Worm (Caenorhabditis elegans) whole organism, late embryonic: ENCODE data around the gene pars-1.

ENCODE experiments used
- C08G9.2 ChIP-seq: sonication (generic microtip); optimal IDR thresholded peaks from 2 replicates; lab custom pipeline; 2016; ENCODE audit warnings: mild to moderate bottlenecking, missing genetic modification characterization, moderate library complexity, missing compliant biosample characterization
- C38D4.7 ChIP-seq: fragments of 200-800 bp; sonication (Bioruptor generic); optimal IDR thresholded peaks from 2 replicates; lab custom pipeline; 2018; ENCODE audit warnings: mild to moderate bottlenecking, missing genetic modification characterization, moderate library complexity, missing compliant biosample characterization
- F13H6.1 ChIP-seq: sonication (generic microtip); optimal IDR thresholded peaks from 2 replicates; lab custom pipeline; 2016; ENCODE audit warnings: missing genetic modification characterization, missing compliant biosample characterization
- K02D7.2 ChIP-seq: sonication (generic microtip); optimal IDR thresholded peaks from 2 replicates; lab custom pipeline; 2017; ENCODE audit warnings: mild to moderate bottlenecking, missing genetic modification characterization, missing compliant biosample characterization
- T23F11.4 ChIP-seq: fragments of 200-800 bp; sonication (Bioruptor generic); optimal IDR thresholded peaks from 2 replicates; lab custom pipeline; 2018; ENCODE audit warnings: mild to moderate bottlenecking, missing genetic modification characterization, missing compliant biosample characterization
- ahr-1 ChIP-seq: sonication (generic microtip); optimal IDR thresholded peaks from 2 replicates; lab custom pipeline; 2016; ENCODE audit warnings: missing genetic modification characterization, missing compliant biosample characterization
- ceh-14 ChIP-seq: sonication (generic microtip); optimal IDR thresholded peaks from 2 replicates; lab custom pipeline; 2016; ENCODE audit warnings: missing genotype, missing genetic modification characterization, missing compliant biosample characterization
- ceh-18 ChIP-seq: sonication (generic microtip); optimal IDR thresholded peaks from 2 replicates; lab custom pipeline; 2016; ENCODE audit warnings: missing genetic modification characterization, missing compliant biosample characterization
- ceh-19 ChIP-seq: fragments of 200-800 bp; sonication (Bioruptor generic); optimal IDR thresholded peaks from 2 replicates; lab custom pipeline; 2018; ENCODE audit warnings: mild to moderate bottlenecking, missing genetic modification characterization, missing compliant biosample characterization
- ceh-2 ChIP-seq: sonication (generic microtip); optimal IDR thresholded peaks from 2 replicates; lab custom pipeline; 2016; ENCODE audit warnings: missing genotype, missing genetic modification characterization, missing compliant biosample characterization
- ceh-22 ChIP-seq: sonication (generic microtip); optimal IDR thresholded peaks from 2 replicates; lab custom pipeline; 2017; ENCODE audit warnings: missing biosample characterization, missing genetic modification characterization
- ceh-30 ChIP-seq: fragments of 150-350 bp; optimal IDR thresholded peaks from 2 replicates; lab custom pipeline; 2014; ENCODE audit warnings: missing biosample characterization, missing genetic modification characterization
- ceh-31 ChIP-seq: sonication (generic microtip); optimal IDR thresholded peaks from 2 replicates; lab custom pipeline; 2016; ENCODE audit warnings: missing genetic modification characterization, missing compliant biosample characterization
- ceh-9 ChIP-seq: sonication (generic microtip); optimal IDR thresholded peaks from 2 replicates; lab custom pipeline; 2016; ENCODE audit warnings: mild to moderate bottlenecking, missing genetic modification characterization, inconsistent platforms, missing compliant biosample characterization
- che-1 ChIP-seq: sonication (generic microtip); optimal IDR thresholded peaks from 2 replicates; lab custom pipeline; 2016; ENCODE audit warnings: mild to moderate bottlenecking, missing genetic modification characterization, missing compliant biosample characterization
- elt-2 ChIP-seq: sonication (generic microtip); optimal IDR thresholded peaks from 2 replicates; lab custom pipeline; 2016; ENCODE audit warnings: missing genetic modification reagents, missing genetic modification characterization, missing compliant biosample characterization
- ets-4 ChIP-seq: sonication (generic microtip); optimal IDR thresholded peaks from 2 replicates; lab custom pipeline; 2016; ENCODE audit warnings: missing genetic modification characterization, missing compliant biosample characterization
- eyg-1 ChIP-seq: sonication (generic microtip); optimal IDR thresholded peaks from 2 replicates; lab custom pipeline; 2016; ENCODE audit warnings: missing genotype, missing genetic modification characterization, missing compliant biosample characterization
- fax-1 ChIP-seq: sonication (generic microtip); optimal IDR thresholded peaks from 2 replicates; lab custom pipeline; 2016; ENCODE audit warnings: missing genotype, missing genetic modification characterization, missing compliant biosample characterization
- fkh-10 ChIP-seq: fragments of 150-350 bp; optimal IDR thresholded peaks from 2 replicates; lab custom pipeline; 2014; ENCODE audit warnings: missing biosample characterization, missing genetic modification reagents, missing genetic modification characterization
- fkh-6 ChIP-seq: sonication (generic microtip); optimal IDR thresholded peaks from 2 replicates; lab custom pipeline; 2016; ENCODE audit warnings: missing genetic modification characterization, missing compliant biosample characterization
- gmeb-2 ChIP-seq: sonication (generic microtip); optimal IDR thresholded peaks from 2 replicates; lab custom pipeline; 2016; ENCODE audit warnings: missing genetic modification characterization, inconsistent platforms, missing compliant biosample characterization
- hlh-13 ChIP-seq: fragments of 200-800 bp; sonication (Bioruptor generic); optimal IDR thresholded peaks from 2 replicates; lab custom pipeline; 2018; ENCODE audit warnings: mild to moderate bottlenecking, missing genetic modification characterization, missing compliant biosample characterization
- hlh-15 ChIP-seq: sonication (generic microtip); optimal IDR thresholded peaks from 2 replicates; lab custom pipeline; 2016; ENCODE audit warnings: missing genetic modification characterization, missing compliant biosample characterization
- hlh-30 ChIP-seq: sonication (generic microtip); optimal IDR thresholded peaks from 2 replicates; lab custom pipeline; 2017; ENCODE audit warnings: antibody characterized with exemption, missing genetic modification characterization, missing compliant biosample characterization; ENCODE audit not compliant: insufficient read depth
- hlh-6 ChIP-seq: sonication (generic microtip); optimal IDR thresholded peaks from 2 replicates; lab custom pipeline; 2016; ENCODE audit warnings: missing genotype, missing genetic modification characterization, missing compliant biosample characterization
- hlh-8 ChIP-seq: sonication (generic microtip); optimal IDR thresholded peaks from 2 replicates; lab custom pipeline; 2016; ENCODE audit warnings: missing genotype, missing genetic modification characterization, missing compliant biosample characterization
- lim-6 ChIP-seq: sonication (generic microtip); optimal IDR thresholded peaks from 2 replicates; lab custom pipeline; 2016; ENCODE audit warnings: missing genetic modification characterization, missing compliant biosample characterization
- madf-2 ChIP-seq: sonication (generic microtip); optimal IDR thresholded peaks from 2 replicates; lab custom pipeline; 2017; ENCODE audit warnings: missing genetic modification characterization, missing compliant biosample characterization
- nfya-1 ChIP-seq: sonication (generic microtip); optimal IDR thresholded peaks from 2 replicates; lab custom pipeline; 2017; ENCODE audit warnings: missing genetic modification characterization, mild to moderate bottlenecking, missing compliant biosample characterization, antibody characterized with exemption, moderate library complexity
- npax-4 ChIP-seq: sonication (generic microtip); optimal IDR thresholded peaks from 2 replicates; lab custom pipeline; 2016; ENCODE audit warnings: missing genetic modification characterization, missing compliant biosample characterization
- pag-3 ChIP-seq: sonication (generic microtip); optimal IDR thresholded peaks from 2 replicates; lab custom pipeline; 2016; ENCODE audit warnings: missing compliant biosample characterization, missing genetic modification characterization, borderline replicate concordance
- pha-2 ChIP-seq: sonication (generic microtip); optimal IDR thresholded peaks from 2 replicates; lab custom pipeline; 2017; ENCODE audit warnings: mild to moderate bottlenecking, missing genetic modification characterization, missing compliant biosample characterization
- pqm-1 ChIP-seq: sonication (generic microtip); optimal IDR thresholded peaks from 2 replicates; lab custom pipeline; 2016; ENCODE audit warnings: missing genetic modification characterization, missing compliant biosample characterization
- ref-2 ChIP-seq: sonication (generic microtip); optimal IDR thresholded peaks from 2 replicates; lab custom pipeline; 2016; ENCODE audit warnings: missing genetic modification characterization, missing compliant biosample characterization
- rnt-1 ChIP-seq: sonication (generic microtip); optimal IDR thresholded peaks from 2 replicates; lab custom pipeline; 2016; ENCODE audit warnings: missing genetic modification characterization, missing compliant biosample characterization
- sdc-2 ChIP-seq: sonication (generic microtip); optimal IDR thresholded peaks from 2 replicates; lab custom pipeline; 2016; ENCODE audit warnings: missing genotype, missing genetic modification characterization, missing compliant biosample characterization
- sox-4 ChIP-seq: sonication (generic microtip); optimal IDR thresholded peaks from 2 replicates; lab custom pipeline; 2017; ENCODE audit warnings: mild to moderate bottlenecking, missing genetic modification characterization, inconsistent platforms, missing compliant biosample characterization
- tbx-2 ChIP-seq: sonication (generic microtip); optimal IDR thresholded peaks from 2 replicates; lab custom pipeline; 2016; ENCODE audit warnings: missing genetic modification characterization, missing compliant biosample characterization
- tbx-7 ChIP-seq: sonication (generic microtip); optimal IDR thresholded peaks from 2 replicates; lab custom pipeline; 2016; ENCODE audit warnings: missing genotype, missing genetic modification characterization, missing compliant biosample characterization
- unc-3 ChIP-seq, 2 experiments: fragments of 200-800 bp in 1 of 2; sonication (Bioruptor generic) in 1 of 2; sonication (generic microtip) in 1 of 2; conservative IDR thresholded peaks in 1 of 2; optimal IDR thresholded peaks in 1 of 2; 2 replicates each; pipeline versions ENCODE4 v1.3.6 to Lab custom; 2016 to 2022; ENCODE audit warnings: missing compliant biosample characterization in 2 of 2, missing genetic modification characterization in 2 of 2, missing genetic modification reagents in 1 of 2
- unc-42 ChIP-seq: sonication (generic microtip); optimal IDR thresholded peaks from 2 replicates; lab custom pipeline; 2016; ENCODE audit warnings: missing genotype, missing genetic modification characterization, missing compliant biosample characterization
- unc-86 ChIP-seq: sonication (generic microtip); optimal IDR thresholded peaks from 2 replicates; lab custom pipeline; 2016; ENCODE audit warnings: missing genetic modification characterization, missing compliant biosample characterization
- zip-5 ChIP-seq: sonication (generic microtip); optimal IDR thresholded peaks from 2 replicates; lab custom pipeline; 2016; ENCODE audit warnings: missing genetic modification characterization, missing compliant biosample characterization
- ztf-16 ChIP-seq: sonication (generic microtip); optimal IDR thresholded peaks from 2 replicates; lab custom pipeline; 2017; ENCODE audit warnings: missing genetic modification characterization, missing compliant biosample characterization

The pars-1 gene

ce11 chrIII:7198838-7199237 is 40.0 kb upstream of the pars-1 start, which contains the start of gene pfd-5:
Gene pfd-5 (minus strand): TSS chrIII:7198884.
- TF ChIP-seq pha-2 (tag; lab: Kevin White, UChicago) (peak; percentile 34), hlh-13 (no peak), ceh-14 (tag; lab: Kevin White, UChicago) (peak; percentile 73), K02D7.2 (tag; lab: Kevin White, UChicago) (no peak), nfya-1 (tag; lab: Kevin White, UChicago) (peak; percentile 46), hlh-6 (peak; percentile 9), ceh-18 (tag; lab: Kevin White, UChicago) (no peak), npax-4 (tag; lab: Kevin White, UChicago) (no peak), hlh-8 (peak; percentile 94), ref-2 (tag; lab: Kevin White, UChicago) (peak; percentile 84), sdc-2 (peak; percentile 21), tbx-7 (tag; lab: Kevin White, UChicago) (peak; percentile 90), F13H6.1 (tag; lab: Kevin White, UChicago) (no peak), madf-2 (tag; lab: Kevin White, UChicago) (peak; percentile 20), unc-3 (GFP tag; conservative IDR thresholded peaks at IDR 0.05; lab: Robert Waterston, UW) (no peak; the same call in 1 of the 2 replicates), unc-3 (tag; optimal IDR thresholded peaks at IDR 0.05; lab: Kevin White, UChicago) (peak; percentile 12), pag-3 (tag; lab: Kevin White, UChicago) (no peak), ahr-1 (peak; percentile 20), fax-1 (tag; lab: Kevin White, UChicago) (peak; percentile 74), C38D4.7 (GFP tag; lab: Kevin White, UChicago) (no peak), C08G9.2 (tag; lab: Kevin White, UChicago) (peak; percentile 92), ets-4 (tag; lab: Kevin White, UChicago) (peak; percentile 90), zip-5 (peak; percentile 90), ztf-16 (tag; lab: Kevin White, UChicago) (peak; percentile 43), ceh-31 (tag; lab: Kevin White, UChicago) (peak; percentile 91), lim-6 (tag; lab: Kevin White, UChicago) (peak; percentile 51), T23F11.4 (no peak), elt-2 (tag; lab: Kevin White, UChicago) (peak; percentile 69), ceh-2 (tag; lab: Kevin White, UChicago) (peak; percentile 95), gmeb-2 (tag; lab: Kevin White, UChicago) (peak; percentile 18), unc-86 (tag; lab: Kevin White, UChicago) (peak; percentile 51), ceh-22 (tag; lab: Kevin White, UChicago) (no peak), ceh-9 (tag; lab: Kevin White, UChicago) (no peak), pqm-1 (peak; percentile 58), hlh-15 (peak; percentile 11), rnt-1 (tag; lab: Kevin White, UChicago) (peak; percentile 47), fkh-10 (GFP tag; lab: Kevin White, UChicago) (no peak), eyg-1 (tag; lab: Kevin White, UChicago) (peak; percentile 29), fkh-6 (peak; percentile 47), che-1 (tag; lab: Kevin White, UChicago) (peak; percentile 5), tbx-2 (tag; lab: Kevin White, UChicago) (peak; percentile 87), unc-42 (tag; lab: Kevin White, UChicago) (peak; percentile 23), ceh-30 (tag; lab: Kevin White, UChicago) (no peak)
- TF ChIP-seq, all 69 proteins: peak for 30

ce11 chrIII:7199467-7199866 is 39.4 kb upstream of the pars-1 start:
- TF ChIP-seq ceh-19 (GFP tag; lab: Kevin White, UChicago) (no peak), C38D4.7 (GFP tag; lab: Kevin White, UChicago) (no peak), sox-4 (no peak), ztf-16 (tag; lab: Kevin White, UChicago) (no peak), hlh-30 (tag; lab: Kevin White, UChicago) (no peak), nfya-1 (tag; lab: Kevin White, UChicago) (no peak)
- TF ChIP-seq, all 69 proteins: peak for 0
